Worm (Caenorhabditis elegans): Measurements from ENCODE around the gene ndx-3.

The ndx-3 gene

DNA sequence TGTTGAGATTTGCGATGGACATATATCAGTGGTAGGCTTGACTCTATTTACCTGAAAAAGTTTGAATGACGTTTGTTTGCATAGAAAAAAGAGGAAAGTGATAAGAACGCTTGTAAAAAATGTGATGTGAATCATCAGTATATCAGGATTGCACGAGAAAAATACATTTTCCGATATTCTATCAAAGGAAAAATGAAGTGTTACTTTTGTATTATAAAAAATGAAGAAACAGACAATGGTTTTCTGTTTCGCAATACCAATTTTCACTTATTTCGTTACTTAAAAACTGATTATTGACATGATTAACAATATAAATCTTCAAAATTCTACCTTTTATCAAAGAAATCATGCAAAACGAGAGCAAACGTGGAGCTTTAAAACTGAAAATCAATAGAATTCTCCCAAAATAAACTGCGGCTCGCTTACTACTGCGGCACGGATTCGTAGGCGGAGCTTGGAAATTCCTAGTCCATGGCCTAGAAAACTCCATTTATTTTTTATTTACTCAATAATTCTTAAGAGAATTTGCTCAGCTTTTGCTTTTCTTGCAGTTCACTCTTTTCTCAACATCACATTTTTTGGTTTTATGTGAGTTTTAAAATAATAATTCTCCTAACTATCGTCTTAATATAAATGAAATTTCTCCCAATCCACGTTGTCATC lies 40.3 kb downstream of the ndx-3 start, which contains the start of the genes eif-1 and vps-24 (continued):
- no peak for TF ChIP-seq ceh-24 (tag; optimal IDR thresholded peaks at IDR 0.05)
- peak; percentile 1 for TF ChIP-seq ceh-34 (tag; optimal IDR thresholded peaks at IDR 0.05)
- no peak for TF ChIP-seq F13H6.1 (tag; optimal IDR thresholded peaks at IDR 0.05)
- TF ChIP-seq ahr-1 (tag; optimal IDR thresholded peaks at IDR 0.05) = no peak
- TF ChIP-seq fkh-10 (GFP tag; optimal IDR thresholded peaks at IDR 0.05) = no peak
- TF ChIP-seq hlh-8 (tag; optimal IDR thresholded peaks at IDR 0.05) = no peak
- no peak for TF ChIP-seq ceh-30 (tag; optimal IDR thresholded peaks at IDR 0.05)
- no peak for TF ChIP-seq Y22D7AL.16 (tag; optimal IDR thresholded peaks at IDR 0.05)
- no peak for TF ChIP-seq sox-2 (GFP tag; IDR thresholded peaks at IDR 0.05)
- TF ChIP-seq lin-11 (tag; optimal IDR thresholded peaks at IDR 0.05) = no peak
- no peak for TF ChIP-seq C38D4.7 (GFP tag; optimal IDR thresholded peaks at IDR 0.05)
- TF ChIP-seq ceh-19 (GFP tag; optimal IDR thresholded peaks at IDR 0.05) = no peak

- TF ChIP-seq ref-2 (tag; optimal IDR thresholded peaks at IDR 0.05) = no peak
- peak; percentile 31 for TF ChIP-seq unc-55 (GFP tag; optimal IDR thresholded peaks at IDR 0.05)
Measured at ce11 chrII:4994939-4995338, 41.5 kb downstream of the ndx-3 start, which contains the start of gene rnh-1.0. Gene rnh-1.0, plus strand, starts transcription at chrII:4995327.

ce11 chrII:4998657-4999056 lies 45.3 kb downstream of the ndx-3 start, which contains the start of gene F59A6.11:
Gene F59A6.11, minus strand, starts transcription at chrII:4998757.
- TF ChIP-seq hlh-8 (tag; optimal IDR thresholded peaks at IDR 0.05) = no peak
- no peak for TF ChIP-seq ceh-19 (GFP tag; optimal IDR thresholded peaks at IDR 0.05)

- TF ChIP-seq ceh-6 (GFP tag; optimal IDR thresholded peaks at IDR 0.05) = no peak
- TF ChIP-seq dve-1 (tag; optimal IDR thresholded peaks at IDR 0.05) = peak; percentile 39
- TF ChIP-seq ceh-31 (tag; optimal IDR thresholded peaks at IDR 0.05) = peak; percentile 73
- no peak for TF ChIP-seq ceh-48 (tag; optimal IDR thresholded peaks at IDR 0.05)
- no peak for TF ChIP-seq lin-11 (tag; optimal IDR thresholded peaks at IDR 0.05)
- no peak for TF ChIP-seq zip-5 (tag; optimal IDR thresholded peaks at IDR 0.05)
- TF ChIP-seq ceh-9 (tag; optimal IDR thresholded peaks at IDR 0.05) = no peak
- peak; percentile 9 for TF ChIP-seq tbx-2 (tag; optimal IDR thresholded peaks at IDR 0.05)
- TF ChIP-seq hlh-8 (tag; optimal IDR thresholded peaks at IDR 0.05) = no peak
- no peak for TF ChIP-seq syd-9 (tag; optimal IDR thresholded peaks at IDR 0.05)
- TF ChIP-seq ceh-2 (tag; optimal IDR thresholded peaks at IDR 0.05) = no peak
- no peak for TF ChIP-seq pha-4 (tag; optimal IDR thresholded peaks at IDR 0.05)
- no peak for TF ChIP-seq elt-2 (tag; optimal IDR thresholded peaks at IDR 0.05)
- TF ChIP-seq gmeb-2 (tag; optimal IDR thresholded peaks at IDR 0.05) = no peak
- TF ChIP-seq ceh-24 (tag; optimal IDR thresholded peaks at IDR 0.05) = no peak
- no peak for TF ChIP-seq fkh-6 (tag; optimal IDR thresholded peaks at IDR 0.05)
- no peak for TF ChIP-seq C38D4.7 (GFP tag; optimal IDR thresholded peaks at IDR 0.05)
- TF ChIP-seq ceh-18 (tag; optimal IDR thresholded peaks at IDR 0.05) = no peak
- peak; percentile 77 for TF ChIP-seq unc-42 (tag; optimal IDR thresholded peaks at IDR 0.05)
- TF ChIP-seq unc-86 (tag; optimal IDR thresholded peaks at IDR 0.05) = no peak
- no peak for TF ChIP-seq ceh-30 (tag; optimal IDR thresholded peaks at IDR 0.05)
- TF ChIP-seq sdc-2 (tag; optimal IDR thresholded peaks at IDR 0.05) = peak; percentile 31
- peak; percentile 21 for TF ChIP-seq pros-1 (tag; optimal IDR thresholded peaks at IDR 0.05)
- TF ChIP-seq ceh-14 (tag; optimal IDR thresholded peaks at IDR 0.05) = peak; percentile 1
- no peak for TF ChIP-seq sox-2 (GFP tag; IDR thresholded peaks at IDR 0.05)
- TF ChIP-seq Y22D7AL.16 (tag; optimal IDR thresholded peaks at IDR 0.05) = no peak
- no peak for TF ChIP-seq madf-2 (tag; optimal IDR thresholded peaks at IDR 0.05)
- TF ChIP-seq fkh-10 (GFP tag; optimal IDR thresholded peaks at IDR 0.05) = no peak
- TF ChIP-seq ets-4 (tag; optimal IDR thresholded peaks at IDR 0.05) = peak; percentile 26
- peak; percentile 20 for TF ChIP-seq rnt-1 (tag; optimal IDR thresholded peaks at IDR 0.05)
- no peak for TF ChIP-seq eyg-1 (tag; optimal IDR thresholded peaks at IDR 0.05)
- no peak for TF ChIP-seq dmd-4 (tag; optimal IDR thresholded peaks at IDR 0.05; ENCODE audit: borderline replicate concordance)
- TF ChIP-seq ceh-22 (tag; optimal IDR thresholded peaks at IDR 0.05) = no peak
- no peak for TF ChIP-seq pat-9 (tag; optimal IDR thresholded peaks at IDR 0.05)
- no peak for TF ChIP-seq nhr-232 (tag; optimal IDR thresholded peaks at IDR 0.05)
- no peak for TF ChIP-seq ceh-19 (GFP tag; optimal IDR thresholded peaks at IDR 0.05)
- TF ChIP-seq unc-55 (GFP tag; optimal IDR thresholded peaks at IDR 0.05) = peak; percentile 61
- TF ChIP-seq nfya-1 (tag; optimal IDR thresholded peaks at IDR 0.05) = peak; percentile 86
- TF ChIP-seq hlh-13 (GFP tag; optimal IDR thresholded peaks at IDR 0.05) = no peak
Measured at ce11 chrII:4999122-4999521, 45.7 kb downstream of the ndx-3 start, which contains the start of gene citk-2. Gene citk-2, plus strand, starts transcription at chrII:4999520.

All from whole organism, late embryonic.